Worm (Caenorhabditis elegans) whole organism, midembryonic: Measurements from ENCODE around the gene dsh-2.

Experiments
- T22C8.4 ChIP-seq: fragments of 200-800 bp; sonication (Bioruptor generic); IDR thresholded peaks from 2 replicates; pipeline ENCODE4 v1.3.6; 2022; ENCODE audit warnings: missing genetic modification characterization, missing compliant biosample characterization
- cog-1 ChIP-seq: sonication (generic microtip); optimal IDR thresholded peaks from 2 replicates; lab custom pipeline; 2016; ENCODE audit warnings: missing genetic modification characterization, missing compliant biosample characterization
- flt-1 ChIP-seq: fragments of 200-800 bp; sonication (Bioruptor generic); IDR thresholded peaks from 2 replicates; pipeline ENCODE4 v1.3.6; 2022; ENCODE audit warnings: missing genetic modification characterization, missing compliant biosample characterization
- klf-2 ChIP-seq: fragments of 200-800 bp; sonication (Bioruptor generic); conservative IDR thresholded peaks from 2 replicates; pipeline ENCODE4 v1.3.6; 2022; ENCODE audit warnings: missing genetic modification reagents, missing genetic modification characterization, missing compliant biosample characterization
- med-1 ChIP-seq: sonication (generic microtip); optimal IDR thresholded peaks from 2 replicates; lab custom pipeline; 2017; ENCODE audit warnings: missing genetic modification characterization, mild to moderate bottlenecking, missing compliant biosample characterization, antibody characterized with exemption, missing genetic modification reagents; ENCODE audit not compliant: insufficient read depth
- ref-1 ChIP-seq: fragments of 200-800 bp; sonication (Bioruptor generic); conservative IDR thresholded peaks from 2 replicates; pipeline ENCODE4 v1.3.6; 2022; ENCODE audit warnings: missing genetic modification reagents, missing genetic modification characterization, missing compliant biosample characterization
- tab-1 ChIP-seq: fragments of 200-800 bp; sonication (Bioruptor generic); IDR thresholded peaks from 2 replicates; pipeline ENCODE4 v1.3.6; 2022; ENCODE audit warnings: missing genetic modification characterization, missing compliant biosample characterization
- ztf-23 ChIP-seq: fragments of 200-800 bp; sonication (Bioruptor generic); IDR thresholded peaks from 2 replicates; pipeline ENCODE4 v1.3.6; 2022; ENCODE audit warnings: missing genetic modification reagents, missing genetic modification characterization, missing compliant biosample characterization
- ztf-29 ChIP-seq: fragments of 200-800 bp; sonication (Bioruptor generic); IDR thresholded peaks from 2 replicates; pipeline ENCODE4 v1.3.6; 2022; ENCODE audit warnings: missing genetic modification reagents, missing genetic modification characterization, missing compliant biosample characterization

Gene dsh-2

DNA sequence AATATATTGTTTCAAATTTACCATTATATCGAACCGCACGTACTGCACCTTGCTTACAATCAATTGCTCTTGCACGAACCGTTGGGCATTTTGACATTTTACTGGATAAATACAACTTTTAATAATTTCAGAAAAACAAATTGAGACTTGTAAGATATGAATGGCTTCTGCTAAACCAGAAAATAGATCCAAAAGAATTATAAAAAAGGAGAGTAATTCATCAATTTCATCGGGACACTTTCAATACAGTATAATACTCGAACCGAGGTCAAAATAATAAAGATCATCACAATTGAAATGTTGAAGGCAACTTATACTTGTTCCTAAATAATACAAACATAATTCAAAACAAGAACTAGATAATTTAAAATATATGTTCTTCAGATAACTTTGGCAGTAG, 49.4 kb downstream of the dsh-2 start, which contains the start of gene wdr-83:
Gene wdr-83 (minus strand): TSS at position 101 of the 400 bp plus-strand sequence.
- TF ChIP-seq cog-1 (tag; lab: Kevin White, UChicago) = no peak
- no peak for TF ChIP-seq klf-2
- TF ChIP-seq flt-1 (GFP tag; lab: Robert Waterston, UW) = no peak
- no peak for TF ChIP-seq med-1 (GFP tag; lab: Kevin White, UChicago)
- no peak for TF ChIP-seq ztf-23 (GFP tag; lab: Robert Waterston, UW)
- no peak for TF ChIP-seq T22C8.4 (GFP tag; lab: Robert Waterston, UW)
- no peak for TF ChIP-seq tab-1
- no peak for TF ChIP-seq ztf-29 (GFP tag; lab: Robert Waterston, UW)
- no peak for TF ChIP-seq ref-1 (GFP tag; lab: Robert Waterston, UW)
